Fruit fly (Drosophila melanogaster): ENCODE data around the gene CG7381.

dm6 chr3R:12988411-12988810 is 11.1 kb upstream of the CG7381 start, which contains the start of gene CG14383:
- TF ChIP-seq CTCF (optimal IDR thresholded peaks at IDR 0.05): no peak
- TF ChIP-seq CG8478 (optimal IDR thresholded peaks at IDR 0.05): no peak
